Worm (Caenorhabditis elegans) whole organism, L4 larva: ENCODE measurements around the gene F48G7.12.

Experiments used
- F26F4.8 ChIP-seq: fragments of 200-800 bp; sonication (Bioruptor generic); conservative IDR thresholded peaks from 2 replicates; pipeline ENCODE4 v1.3.6; 2022; ENCODE audit warnings: missing genetic modification characterization, missing compliant biosample characterization
- cey-2 ChIP-seq: sonication (generic microtip); optimal IDR thresholded peaks from 3 replicates; lab custom pipeline; 2017; ENCODE audit warnings: missing genetic modification characterization, mild to moderate bottlenecking, missing compliant biosample characterization, antibody characterized with exemption, borderline replicate concordance; ENCODE audit not compliant: insufficient read depth
- fos-1 ChIP-seq: fragments of 150-350 bp; optimal IDR thresholded peaks from 2 replicates; lab custom pipeline; 2014; ENCODE audit warnings: missing biosample characterization, missing genetic modification characterization
- lin-15B ChIP-seq: fragments of 150-350 bp; sonication (generic microtip); optimal IDR thresholded peaks from 3 replicates; lab custom pipeline; 2014; ENCODE audit warnings: missing biosample characterization, missing genetic modification characterization
- nhr-76 ChIP-seq: fragments of 150-350 bp; optimal IDR thresholded peaks from 2 replicates; lab custom pipeline; 2014; ENCODE audit warnings: missing biosample characterization, missing genetic modification characterization
- nhr-77 ChIP-seq: fragments of 150-350 bp; optimal IDR thresholded peaks from 2 replicates; lab custom pipeline; 2014; ENCODE audit warnings: missing biosample characterization, missing genetic modification characterization

ce11 chrV:687384-687783 is 41.4 kb upstream of the F48G7.12 start, which contains the start of gene H25P19.1:
- TF ChIP-seq cey-2 (tag; lab: Kevin White, UChicago) (no peak), fos-1 (tag; lab: Kevin White, UChicago) (no peak), nhr-77 (tag; lab: Kevin White, UChicago) (no peak), lin-15B (tag; lab: Kevin White, UChicago) (no peak), nhr-76 (tag; lab: Kevin White, UChicago) (no peak), F26F4.8 (no peak)
